Fruit fly (Drosophila melanogaster) whole organism, adult: ENCODE measurements around the gene Hr4.

Experiments used
- CG11617 ChIP-seq: fragments of 200-800 bp; sonication (Bioruptor generic); optimal IDR thresholded peaks from 2 replicates; lab custom pipeline; 2017; ENCODE audit warnings: mild to moderate bottlenecking, missing biosample characterization, missing genetic modification reagents, missing genetic modification characterization
- CG12768 ChIP-seq: fragments of 200-800 bp; sonication (Bioruptor generic); optimal IDR thresholded peaks from 2 replicates; lab custom pipeline; 2017; ENCODE audit warnings: missing biosample characterization, missing genetic modification characterization, mild to moderate bottlenecking, moderate library complexity, missing genetic modification reagents
- CG14711 ChIP-seq: fragments of 200-800 bp; sonication (Bioruptor generic); optimal IDR thresholded peaks from 2 replicates; lab custom pipeline; 2018; ENCODE audit warnings: missing biosample characterization, mild to moderate bottlenecking, missing genetic modification characterization, moderate library complexity
- CG1620 ChIP-seq: fragments of 200-800 bp; sonication (Bioruptor generic); optimal IDR thresholded peaks from 2 replicates; lab custom pipeline; 2016; ENCODE audit warnings: missing biosample characterization, missing genetic modification characterization
- CG33017 ChIP-seq: fragments of 200-800 bp; sonication (Bioruptor generic); optimal IDR thresholded peaks from 2 replicates; lab custom pipeline; 2018; ENCODE audit warnings: missing biosample characterization, mild to moderate bottlenecking, missing genetic modification characterization, moderate library complexity
- CG5204 ChIP-seq: fragments of 200-800 bp; sonication (Bioruptor generic); optimal IDR thresholded peaks from 2 replicates; lab custom pipeline; 2016; ENCODE audit warnings: missing biosample characterization, missing genetic modification characterization
- CG7045 ChIP-seq: fragments of 200-800 bp; sonication (Bioruptor generic); optimal IDR thresholded peaks from 2 replicates; lab custom pipeline; 2017; ENCODE audit warnings: missing biosample characterization, mild to moderate bottlenecking, missing genetic modification characterization
- CG7101 ChIP-seq: fragments of 200-800 bp; sonication (Bioruptor generic); optimal IDR thresholded peaks from 2 replicates; lab custom pipeline; 2018; ENCODE audit warnings: missing biosample characterization, mild to moderate bottlenecking, missing genetic modification characterization, moderate library complexity
- Hr96 ChIP-seq: fragments of 200-800 bp; sonication (Bioruptor generic); optimal IDR thresholded peaks from 2 replicates; lab custom pipeline; 2016; ENCODE audit warnings: missing biosample characterization, missing genetic modification characterization
- Mnt ChIP-seq: fragments of 200-800 bp; sonication (Bioruptor generic); optimal IDR thresholded peaks from 2 replicates; lab custom pipeline; 2016; ENCODE audit warnings: missing biosample characterization, mild to moderate bottlenecking, missing genetic modification characterization
- bab1 ChIP-seq: fragments of 200-800 bp; sonication (Bioruptor generic); optimal IDR thresholded peaks from 3 replicates; lab custom pipeline; 2019; ENCODE audit warnings: missing biosample characterization, mild to moderate bottlenecking, missing genetic modification characterization, moderate library complexity
- cnc ChIP-seq, 2 experiments: fragments of >200 bp; optimal IDR thresholded peaks; 2 replicates each; lab custom pipeline; 2017
- kay ChIP-seq: fragments of 200-800 bp; sonication (Bioruptor generic); peaks from one replicate; lab custom pipeline; 2016; ENCODE audit warnings: missing biosample characterization, missing genetic modification characterization, borderline replicate concordance
- ovo ChIP-seq: fragments of 200-800 bp; sonication (Bioruptor generic); optimal IDR thresholded peaks from 2 replicates; lab custom pipeline; 2016; ENCODE audit warnings: missing biosample characterization, missing genetic modification characterization

DNA sequence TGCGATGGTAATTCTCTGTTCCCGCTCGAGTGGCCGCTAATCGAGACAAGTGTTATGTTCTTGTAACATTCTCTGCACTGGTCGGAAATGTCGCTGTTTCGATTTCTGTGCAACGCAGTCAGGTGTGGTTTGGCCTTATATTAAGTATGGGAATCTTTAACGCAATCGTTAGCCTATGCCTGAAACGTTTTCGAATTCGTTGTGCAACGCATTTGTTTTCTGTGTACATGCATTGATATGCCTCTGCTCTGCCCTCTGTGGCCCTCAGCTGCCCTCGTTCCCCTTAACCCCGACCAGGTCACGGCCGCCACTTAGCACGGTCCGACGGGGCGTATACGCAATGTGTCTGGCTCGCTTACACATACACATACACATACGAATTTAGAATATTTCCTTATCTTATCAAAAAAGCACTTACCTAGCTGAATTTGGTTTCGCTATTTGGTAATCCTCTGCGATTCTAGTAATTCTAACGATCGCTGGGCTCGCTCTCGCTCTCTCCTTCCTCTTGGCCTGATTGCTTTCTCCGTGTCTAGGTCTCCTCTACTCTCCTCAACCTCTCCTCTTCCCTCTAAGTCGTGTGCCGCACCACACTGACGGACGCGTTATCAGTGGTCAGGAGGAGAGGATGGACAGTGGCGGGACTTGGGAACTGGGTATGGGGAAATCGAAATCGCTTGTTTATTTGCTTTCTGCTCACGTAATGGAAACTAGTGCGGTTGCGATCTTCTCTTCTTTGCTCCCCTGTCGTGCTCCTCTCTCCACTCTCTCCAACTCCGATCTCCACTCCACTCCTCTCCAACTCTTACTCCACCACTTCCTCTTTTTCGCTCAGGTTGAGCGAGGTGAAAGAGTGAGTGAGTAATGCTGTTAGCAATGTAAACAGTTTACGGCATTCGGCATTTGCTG lies 107.3 kb downstream of the Hr4 start:
- TF ChIP-seq CG11617 (GFP tag; lab: Kevin White, UChicago) (no peak), CG33017 (tag; lab: Kevin White, UChicago) (no peak), Hr96 (no peak), CG12768 (peak; percentile 27), CG14711 (tag; lab: Kevin White, UChicago) (no peak), kay (GFP tag; lab: Kevin White, UChicago) (peak; percentile 70), CG7045 (GFP tag; lab: Kevin White, UChicago) (no peak), cnc (optimal IDR thresholded peaks at IDR 0.05; lab: Kevin White, UChicago) (no peak), CG1620 (no peak), bab1 (GFP tag; lab: Kevin White, UChicago) (no peak), CG7101 (tag; lab: Kevin White, UChicago) (no peak), CG5204 (GFP tag; lab: Kevin White, UChicago) (no peak), ovo (GFP tag; lab: Kevin White, UChicago) (no peak), Mnt (peak; percentile 51)
